Worm (Caenorhabditis elegans) whole organism, young adult: ENCODE measurements around the gene R10H10.7.

ENCODE experiments used
- atf-7 ChIP-seq: sonication (generic microtip); optimal IDR thresholded peaks from 2 replicates; lab custom pipeline; 2017; ENCODE audit warnings: mild to moderate bottlenecking, missing genetic modification characterization, missing compliant biosample characterization
- rec-8 ChIP-seq, 2 experiments: sonication (generic microtip); optimal IDR thresholded peaks; 2 replicates each; lab custom pipeline; 2016; ENCODE audit warnings: mild to moderate bottlenecking in 2 of 2, missing genetic modification characterization in 2 of 2, missing genetic modification reagents in 2 of 2, missing genotype in 2 of 2, missing biosample characterization in 1 of 2, missing compliant biosample characterization in 1 of 2, moderate library complexity in 1 of 2

ce11 chrIV:10442904-10443303 lies 29.2 kb upstream of the R10H10.7 start:
- TF ChIP-seq rec-8 (tag; optimal IDR thresholded peaks at IDR 0.05; lab: Kevin White, UChicago) (no peak), atf-7 (tag; lab: Kevin White, UChicago) (no peak)
